Worm (Caenorhabditis elegans) whole organism, L1 larva: ENCODE results near the gene rps-27.

Source experiments
- C16A3.4 ChIP-seq: fragments of 150-350 bp; optimal IDR thresholded peaks from 2 replicates; lab custom pipeline; 2014; ENCODE audit warnings: missing biosample characterization, missing genetic modification characterization
- C34B4.2 ChIP-seq: sonication (generic microtip); optimal IDR thresholded peaks from 2 replicates; lab custom pipeline; 2017; ENCODE audit warnings: mild to moderate bottlenecking, missing genetic modification characterization, missing compliant biosample characterization
- F16B12.6 ChIP-seq: fragments of 150-350 bp; optimal IDR thresholded peaks from 2 replicates; lab custom pipeline; 2014; ENCODE audit warnings: missing biosample characterization, missing genetic modification characterization
- alr-1 ChIP-seq: fragments of 200-800 bp; sonication (Bioruptor generic); optimal IDR thresholded peaks from 2 replicates; lab custom pipeline; 2018; ENCODE audit warnings: borderline replicate concordance, mild to moderate bottlenecking, missing genetic modification characterization, missing compliant biosample characterization
- aly-2 ChIP-seq: fragments of 150-350 bp; optimal IDR thresholded peaks from 2 replicates; lab custom pipeline; 2014; ENCODE audit warnings: missing biosample characterization, missing genetic modification characterization
- ceh-82 ChIP-seq, 3 experiments: fragments of 150-350 bp in 1 of 3; sonication (generic microtip) in 2 of 3; optimal IDR thresholded peaks; 2 replicates each; lab custom pipeline; 2014 to 2017; ENCODE audit warnings: missing biosample characterization in 3 of 3, missing genetic modification characterization in 3 of 3
- ceh-88 ChIP-seq: fragments of 200-800 bp; sonication (Bioruptor generic); IDR thresholded peaks from 2 replicates; pipeline ENCODE4 v1.3.6; 2022; ENCODE audit warnings: missing genetic modification characterization, missing compliant biosample characterization
- ceh-90 ChIP-seq: sonication (generic microtip); optimal IDR thresholded peaks from 2 replicates; lab custom pipeline; 2016; ENCODE audit warnings: missing genetic modification characterization, missing compliant biosample characterization
- ces-1 ChIP-seq: fragments of 150-350 bp; optimal IDR thresholded peaks from 2 replicates; lab custom pipeline; 2014; ENCODE audit warnings: missing biosample characterization, missing genetic modification reagents, missing genetic modification characterization
- efl-1 ChIP-seq, 4 experiments: fragments of 150-350 bp; optimal IDR thresholded peaks in 3 of 4; peaks in 1 of 4; 1 replicate in 1 of 4; 2 replicates in 3 of 4; lab custom pipeline; 2014; ENCODE audit warnings: missing biosample characterization in 2 of 4, missing genetic modification characterization in 2 of 4, missing genetic modification reagents in 2 of 4
- efl-3 ChIP-seq: fragments of 200-800 bp; sonication (Bioruptor generic); optimal IDR thresholded peaks from 2 replicates; lab custom pipeline; 2018; ENCODE audit warnings: mild to moderate bottlenecking, missing genetic modification characterization, missing compliant biosample characterization
- elt-3 ChIP-seq, 6 experiments: fragments of 150-350 bp in 1 of 6; sonication (generic microtip); optimal IDR thresholded peaks; 2 replicates each; lab custom pipeline; 2017 to 2018; ENCODE audit warnings: missing biosample characterization in 6 of 6, missing genetic modification characterization in 6 of 6, inconsistent platforms in 1 of 6
- ets-5 ChIP-seq: fragments of 200-800 bp; sonication (Bioruptor generic); IDR thresholded peaks from 2 replicates; pipeline ENCODE4 v1.3.6; 2022; ENCODE audit warnings: missing genetic modification characterization, missing compliant biosample characterization
- fkh-10 ChIP-seq: sonication (generic microtip); optimal IDR thresholded peaks from 2 replicates; lab custom pipeline; 2017; ENCODE audit warnings: missing biosample characterization, missing genetic modification reagents, missing genetic modification characterization
- fkh-4 ChIP-seq: sonication (generic microtip); optimal IDR thresholded peaks from 2 replicates; lab custom pipeline; 2016; ENCODE audit warnings: missing compliant biosample characterization, missing genetic modification characterization, borderline replicate concordance
- fkh-8 ChIP-seq: sonication (generic microtip); optimal IDR thresholded peaks from 2 replicates; lab custom pipeline; 2016; ENCODE audit warnings: mild to moderate bottlenecking, missing genetic modification characterization, missing compliant biosample characterization
- grh-1 ChIP-seq: fragments of 200-800 bp; sonication (Bioruptor generic); IDR thresholded peaks from 2 replicates; pipeline ENCODE4 v1.3.6; 2022; ENCODE audit warnings: missing genetic modification reagents, missing genetic modification characterization, missing compliant biosample characterization
- hlh-17 ChIP-seq: fragments of 200-800 bp; sonication (Bioruptor generic); optimal IDR thresholded peaks from 2 replicates; lab custom pipeline; 2018; ENCODE audit warnings: missing genetic modification characterization, mild to moderate bottlenecking, missing compliant biosample characterization, moderate library complexity, borderline replicate concordance
- hlh-4 ChIP-seq: sonication (generic microtip); optimal IDR thresholded peaks from 2 replicates; lab custom pipeline; 2016; ENCODE audit warnings: mild to moderate bottlenecking, missing genetic modification characterization, missing compliant biosample characterization
- hpl-2 ChIP-seq: fragments of 150-350 bp; optimal IDR thresholded peaks from 2 replicates; lab custom pipeline; 2014; ENCODE audit warnings: missing biosample characterization, missing genetic modification reagents, missing genetic modification characterization
- irx-1 ChIP-seq: sonication (generic microtip); optimal IDR thresholded peaks from 2 replicates; lab custom pipeline; 2016; ENCODE audit warnings: missing genetic modification characterization, missing compliant biosample characterization
- isw-1 ChIP-seq: fragments of 200-800 bp; sonication (Bioruptor generic); IDR thresholded peaks from 2 replicates; pipeline ENCODE4 v1.3.6; 2022; ENCODE audit warnings: missing genetic modification characterization, missing compliant biosample characterization
- jun-1 ChIP-seq: fragments of 150-350 bp; optimal IDR thresholded peaks from 2 replicates; lab custom pipeline; 2014; ENCODE audit warnings: missing biosample characterization, missing genetic modification reagents, missing genetic modification characterization
- lin-13 ChIP-seq: fragments of 150-350 bp; optimal IDR thresholded peaks from 2 replicates; lab custom pipeline; 2014; ENCODE audit warnings: missing biosample characterization, missing genetic modification reagents, missing genetic modification characterization
- lin-15B ChIP-seq: fragments of 150-350 bp; sonication (generic microtip); optimal IDR thresholded peaks from 3 replicates; lab custom pipeline; 2014; ENCODE audit warnings: missing biosample characterization, missing genetic modification characterization
- lin-35 ChIP-seq, 2 experiments: fragments of 150-350 bp; optimal IDR thresholded peaks; 2 replicates each; lab custom pipeline; 2014; ENCODE audit warnings: missing biosample characterization in 2 of 2, missing genetic modification characterization in 2 of 2, missing genetic modification reagents in 2 of 2
- lin-39 ChIP-seq: fragments of 150-350 bp; optimal IDR thresholded peaks from 2 replicates; lab custom pipeline; 2014; ENCODE audit warnings: missing biosample characterization, missing genetic modification reagents, missing genetic modification characterization
- lsy-2 ChIP-seq, 2 experiments: fragments of 150-350 bp; optimal IDR thresholded peaks; 2 replicates each; lab custom pipeline; 2014; ENCODE audit warnings: missing biosample characterization in 2 of 2, missing genetic modification characterization in 2 of 2
- mdl-1 ChIP-seq, 2 experiments: fragments of 150-350 bp; optimal IDR thresholded peaks; 2 replicates each; lab custom pipeline; 2014 to 2017; ENCODE audit warnings: missing biosample characterization in 2 of 2, missing genetic modification characterization in 2 of 2, inconsistent platforms in 1 of 2
- mep-1 ChIP-seq: fragments of 150-350 bp; optimal IDR thresholded peaks from 2 replicates; lab custom pipeline; 2014; ENCODE audit warnings: missing biosample characterization, missing genetic modification characterization
- nhr-19 ChIP-seq: fragments of 200-800 bp; sonication (Bioruptor generic); conservative IDR thresholded peaks from 2 replicates; pipeline ENCODE4 v1.3.6; 2022; ENCODE audit warnings: missing genetic modification characterization, missing compliant biosample characterization
- nhr-20 ChIP-seq: sonication (generic microtip); optimal IDR thresholded peaks from 2 replicates; lab custom pipeline; 2016; ENCODE audit warnings: mild to moderate bottlenecking, missing genetic modification characterization, missing compliant biosample characterization
- nhr-28 ChIP-seq: fragments of 150-350 bp; optimal IDR thresholded peaks from 2 replicates; lab custom pipeline; 2014; ENCODE audit warnings: missing biosample characterization, missing genetic modification characterization
- nhr-71 ChIP-seq: sonication (generic microtip); optimal IDR thresholded peaks from 2 replicates; lab custom pipeline; 2016; ENCODE audit warnings: mild to moderate bottlenecking, missing genetic modification characterization, moderate library complexity, missing compliant biosample characterization
- nhr-77 ChIP-seq: fragments of 150-350 bp; optimal IDR thresholded peaks from 2 replicates; lab custom pipeline; 2014; ENCODE audit warnings: missing biosample characterization, missing genetic modification characterization
- nhr-84 ChIP-seq: sonication (generic microtip); optimal IDR thresholded peaks from 2 replicates; lab custom pipeline; 2017; ENCODE audit warnings: missing biosample characterization, missing genetic modification characterization
- pax-3 ChIP-seq: fragments of 200-800 bp; sonication (Bioruptor generic); optimal IDR thresholded peaks from 2 replicates; lab custom pipeline; 2018; ENCODE audit warnings: mild to moderate bottlenecking, missing genetic modification characterization, moderate library complexity, missing compliant biosample characterization
- skn-1 ChIP-seq: fragments of 150-350 bp; optimal IDR thresholded peaks from 2 replicates; lab custom pipeline; 2014; ENCODE audit warnings: missing biosample characterization, missing genetic modification characterization
- snpc-4 ChIP-seq: fragments of 150-350 bp; optimal IDR thresholded peaks from 2 replicates; lab custom pipeline; 2014; ENCODE audit warnings: missing biosample characterization, missing genetic modification characterization
- snu-23 ChIP-seq: sonication (generic microtip); optimal IDR thresholded peaks from 2 replicates; lab custom pipeline; 2016; ENCODE audit warnings: missing genetic modification characterization, missing compliant biosample characterization
- sox-4 ChIP-seq: sonication (generic microtip); optimal IDR thresholded peaks from 2 replicates; lab custom pipeline; 2016; ENCODE audit warnings: missing genetic modification characterization, missing compliant biosample characterization
- sptf-1 ChIP-seq: fragments of 150-350 bp; optimal IDR thresholded peaks from 2 replicates; lab custom pipeline; 2014; ENCODE audit warnings: missing biosample characterization, missing genetic modification characterization
- sup-37 ChIP-seq: fragments of 200-800 bp; sonication (Bioruptor generic); optimal IDR thresholded peaks from 2 replicates; lab custom pipeline; 2018; ENCODE audit warnings: mild to moderate bottlenecking, missing genetic modification characterization, missing compliant biosample characterization
- swsn-7 ChIP-seq: sonication (generic microtip); optimal IDR thresholded peaks from 2 replicates; lab custom pipeline; 2016; ENCODE audit warnings: missing genetic modification characterization, missing compliant biosample characterization
- tbx-2 ChIP-seq: sonication (generic microtip); optimal IDR thresholded peaks from 2 replicates; lab custom pipeline; 2016; ENCODE audit warnings: missing genetic modification characterization, missing compliant biosample characterization
- tlp-1 ChIP-seq: fragments of 150-350 bp; optimal IDR thresholded peaks from 2 replicates; lab custom pipeline; 2014; ENCODE audit warnings: missing biosample characterization, missing genetic modification characterization
- unc-130 ChIP-seq: fragments of 150-350 bp; optimal IDR thresholded peaks from 2 replicates; lab custom pipeline; 2017; ENCODE audit warnings: missing biosample characterization, missing genetic modification characterization, inconsistent platforms
- unc-30 ChIP-seq: sonication (generic microtip); optimal IDR thresholded peaks from 2 replicates; lab custom pipeline; 2017; ENCODE audit warnings: missing biosample characterization, missing genetic modification characterization
- unc-62 ChIP-seq: fragments of 150-350 bp; optimal IDR thresholded peaks from 2 replicates; lab custom pipeline; 2014; ENCODE audit warnings: missing biosample characterization, missing genetic modification reagents, missing genetic modification characterization
- unc-86 ChIP-seq: sonication (generic microtip); optimal IDR thresholded peaks from 2 replicates; lab custom pipeline; 2016; ENCODE audit warnings: missing genetic modification characterization, missing compliant biosample characterization
- xbp-1 ChIP-seq: sonication (generic microtip); optimal IDR thresholded peaks from 2 replicates; lab custom pipeline; 2016; ENCODE audit warnings: missing genetic modification characterization, missing compliant biosample characterization
- zag-1 ChIP-seq: fragments of 150-350 bp; optimal IDR thresholded peaks from 2 replicates; lab custom pipeline; 2014; ENCODE audit warnings: missing biosample characterization, missing genetic modification characterization
- zip-4 ChIP-seq: fragments of 200-800 bp; sonication (Bioruptor generic); optimal IDR thresholded peaks from 2 replicates; lab custom pipeline; 2018; ENCODE audit warnings: mild to moderate bottlenecking, missing genetic modification characterization, moderate library complexity, missing compliant biosample characterization

The rps-27 gene

ce11 chrV:104474-104873, 597 bp upstream of the rps-27 start, which contains the start of gene picd-1:
TSS of gene picd-1 (plus strand) at chrV:104825.
- TF ChIP-seq mep-1 (tag; lab: Kevin White, UChicago) (peak; percentile 74), unc-30 (tag; lab: Kevin White, UChicago) (no peak), hlh-17 (GFP tag; lab: Kevin White, UChicago) (no peak), lin-35 (GFP tag; optimal IDR thresholded peaks at IDR 0.05; lab: Kevin White, UChicago) (peak; percentile 82 to 92), C16A3.4 (tag; lab: Kevin White, UChicago) (peak; percentile 89), tbx-2 (peak; percentile 27), nhr-20 (tag; lab: Kevin White, UChicago) (peak; percentile 79), efl-3 (GFP tag; lab: Kevin White, UChicago) (no peak), tlp-1 (tag; lab: Kevin White, UChicago) (no peak), lin-15B (peak; percentile 99), ces-1 (no peak), elt-3 (tag; optimal IDR thresholded peaks at IDR 0.05; lab: Kevin White, UChicago) (peak in 3 of 6 experiments; percentile 37 to 56 (median 43)), ceh-88 (GFP tag; lab: Robert Waterston, UW) (0 out of 2 replicates have a peak, but pooled peaks have one; percentile 41), nhr-28 (tag; lab: Kevin White, UChicago) (no peak), fkh-8 (tag; lab: Kevin White, UChicago) (peak; percentile 82), ceh-90 (no peak), nhr-84 (no peak), C34B4.2 (tag; lab: Kevin White, UChicago) (no peak), nhr-19 (GFP tag; lab: Robert Waterston, UW) (peak; percentile 62), skn-1 (tag; lab: Kevin White, UChicago) (peak; percentile 84), unc-62 (GFP tag; lab: Kevin White, UChicago) (no peak), aly-2 (tag; lab: Kevin White, UChicago) (no peak), pax-3 (tag; lab: Kevin White, UChicago) (peak; percentile 37), fkh-4 (tag; lab: Kevin White, UChicago) (no peak), ceh-82 (tag; optimal IDR thresholded peaks at IDR 0.05; lab: Kevin White, UChicago) (peak; percentile 46 to 93 (median 79)), sup-37 (GFP tag; lab: Kevin White, UChicago) (no peak), grh-1 (GFP tag; lab: Robert Waterston, UW) (no peak), mdl-1 (tag; optimal IDR thresholded peaks at IDR 0.05; lab: Kevin White, UChicago) (peak in 1 of 2 experiments; percentile 53), F16B12.6 (tag; lab: Kevin White, UChicago) (peak; percentile 61), ets-5 (GFP tag; lab: Robert Waterston, UW) (no peak), xbp-1 (tag; lab: Kevin White, UChicago) (no peak), snpc-4 (tag; lab: Kevin White, UChicago) (peak; percentile 39), unc-130 (tag; lab: Kevin White, UChicago) (peak; percentile 86), nhr-71 (tag; lab: Kevin White, UChicago) (peak; percentile 88), snu-23 (GFP tag; lab: Kevin White, UChicago) (peak; percentile 89), zip-4 (no peak), sptf-1 (tag; lab: Kevin White, UChicago) (no peak), isw-1 (GFP tag; lab: Robert Waterston, UW) (peak; percentile 70), lin-13 (GFP tag; lab: Kevin White, UChicago) (peak; percentile 54), irx-1 (tag; lab: Kevin White, UChicago) (peak; percentile 40), hpl-2 (no peak), efl-1 (optimal IDR thresholded peaks at IDR 0.05; lab: Kevin White, UChicago) (peak; percentile 79 to 82), efl-1 (GFP tag; optimal IDR thresholded peaks at IDR 0.05 in 1 of 2; lab: Kevin White, UChicago) (peak; percentile 84 to 98), lsy-2 (tag; optimal IDR thresholded peaks at IDR 0.05; lab: Kevin White, UChicago) (peak; percentile 80 to 89), hlh-4 (tag; lab: Kevin White, UChicago) (no peak), lin-39 (tag; lab: Kevin White, UChicago) (peak; percentile 1), jun-1 (tag; lab: Kevin White, UChicago) (peak; percentile 54), fkh-10 (GFP tag; lab: Kevin White, UChicago) (peak; percentile 37), zag-1 (tag; lab: Kevin White, UChicago) (no peak), nhr-77 (tag; lab: Kevin White, UChicago) (peak; percentile 58), alr-1 (no peak), unc-86 (tag; lab: Kevin White, UChicago) (no peak), swsn-7 (no peak), sox-4 (tag; lab: Kevin White, UChicago) (no peak)
